2 worm cellular contexts compared by ENCODE assay signal in genomic region chrV:15253529-15253928, ce11.
TF ChIP-seq lines count a peak whose summit lies in the region.

Gene srbc-75 (plus strand): TSS chrV:15253829.

TF ChIP-seq in whole organism, L1 larva, 84 proteins besides CTCF, POLR2A, EP300 and RAD21:
- TF ChIP-seq blmp-1 (tag; optimal IDR thresholded peaks at IDR 0.05; lab: Kevin White, UChicago) (peak; percentile 3), mep-1 (tag; optimal IDR thresholded peaks at IDR 0.05; lab: Kevin White, UChicago) (no peak), nhr-84 (tag; optimal IDR thresholded peaks at IDR 0.05; lab: Kevin White, UChicago) (no peak), pqm-1 (tag; optimal IDR thresholded peaks at IDR 0.05; lab: Kevin White, UChicago) (no peak), nhr-12 (tag; optimal IDR thresholded peaks at IDR 0.05; lab: Kevin White, UChicago) (no peak)

TF ChIP-seq in whole organism, L4 larva, 104 proteins besides CTCF, POLR2A, EP300 and RAD21:
- TF ChIP-seq spr-1 (tag; optimal IDR thresholded peaks at IDR 0.05; lab: Kevin White, UChicago): no peak
- no peak for TF ChIP-seq pqm-1 (tag; optimal IDR thresholded peaks at IDR 0.05; lab: Kevin White, UChicago)
- TF ChIP-seq aha-1 (tag; lab: Kevin White, UChicago): peak; percentile 54
- TF ChIP-seq nhr-28 (tag; optimal IDR thresholded peaks at IDR 0.05; lab: Kevin White, UChicago): no peak
TF ChIP-seq in whole organism, L4 larva: peak in this region for 1.

Comparison
In these comparisons a context has a peak if more than half of its experiments do, and no peak if none do; other contexts are left out.
1. Of the 29 proteins assayed by ChIP-seq in both whole organism, L4 larva and whole organism, L1 larva: peak only in whole organism, L4 larva: aha-1; only in whole organism, L1 larva: none; in both: none; in neither: 28.